Worm (Caenorhabditis elegans) whole organism, young adult: ENCODE measurements around the gene trd-1.

Source experiments
- F57A8.1 ChIP-seq: fragments of 200-800 bp; sonication (Bioruptor generic); optimal IDR thresholded peaks from 2 replicates; lab custom pipeline; 2018; ENCODE audit warnings: mild to moderate bottlenecking, missing genetic modification characterization, moderate library complexity, missing compliant biosample characterization
- ama-1 ChIP-seq, 3 experiments: fragments of 150-350 bp in 1 of 3; sonication (generic microtip) in 2 of 3; optimal IDR thresholded peaks; 2 replicates each; lab custom pipeline; 2014 to 2018; ENCODE audit warnings: missing biosample characterization in 2 of 3, missing genetic modification characterization in 2 of 3, missing genetic modification reagents in 2 of 3
- ceh-58 ChIP-seq: fragments of 200-800 bp; sonication (Bioruptor generic); IDR thresholded peaks from 2 replicates; pipeline ENCODE4 v1.3.6; 2022; ENCODE audit warnings: missing genetic modification characterization, missing compliant biosample characterization
- die-1 ChIP-seq: sonication (generic microtip); optimal IDR thresholded peaks from 2 replicates; lab custom pipeline; 2016; ENCODE audit warnings: missing genotype, mild to moderate bottlenecking, missing genetic modification characterization, missing compliant biosample characterization
- egl-18 ChIP-seq: fragments of 200-800 bp; sonication (Bioruptor generic); IDR thresholded peaks from 2 replicates; pipeline ENCODE4 v1.3.6; 2022; ENCODE audit warnings: missing genetic modification reagents, missing genetic modification characterization, missing compliant biosample characterization
- fkh-3 ChIP-seq: sonication (generic microtip); optimal IDR thresholded peaks from 2 replicates; lab custom pipeline; 2016; ENCODE audit warnings: mild to moderate bottlenecking, missing genetic modification characterization, missing compliant biosample characterization
- hrde-1 ChIP-seq: sonication (generic microtip); optimal IDR thresholded peaks from 2 replicates; lab custom pipeline; 2016; ENCODE audit warnings: missing genetic modification characterization, mild to moderate bottlenecking, missing compliant biosample characterization, moderate library complexity, missing genotype, missing genetic modification reagents, borderline replicate concordance
- hsf-1 ChIP-seq: fragments of 200-800 bp; sonication (Bioruptor generic); IDR thresholded peaks from 2 replicates; pipeline ENCODE4 v1.3.6; 2022; ENCODE audit warnings: missing genetic modification reagents, missing genetic modification characterization, missing compliant biosample characterization
- lag-1 ChIP-seq: fragments of 200-800 bp; sonication (Bioruptor generic); IDR thresholded peaks from 2 replicates; pipeline ENCODE4 v1.3.6; 2022; ENCODE audit warnings: missing genetic modification reagents, missing genetic modification characterization, missing compliant biosample characterization
- mcd-1 ChIP-seq: fragments of 200-800 bp; sonication (Bioruptor generic); IDR thresholded peaks from 2 replicates; pipeline ENCODE4 v1.3.6; 2022; ENCODE audit warnings: missing genetic modification reagents, missing genetic modification characterization, missing compliant biosample characterization
- mel-28 ChIP-seq: sonication (generic microtip); optimal IDR thresholded peaks from 2 replicates; lab custom pipeline; 2016; ENCODE audit warnings: borderline replicate concordance, mild to moderate bottlenecking, missing genetic modification characterization, missing compliant biosample characterization
- unc-62 ChIP-seq: fragments of 150-350 bp; optimal IDR thresholded peaks from 2 replicates; lab custom pipeline; 2014; ENCODE audit warnings: missing biosample characterization, missing genetic modification reagents, missing genetic modification characterization
- ztf-22 ChIP-seq: fragments of 200-800 bp; sonication (Bioruptor generic); optimal IDR thresholded peaks from 2 replicates; lab custom pipeline; 2018; ENCODE audit warnings: mild to moderate bottlenecking, missing genetic modification characterization, moderate library complexity, missing compliant biosample characterization

DNA sequence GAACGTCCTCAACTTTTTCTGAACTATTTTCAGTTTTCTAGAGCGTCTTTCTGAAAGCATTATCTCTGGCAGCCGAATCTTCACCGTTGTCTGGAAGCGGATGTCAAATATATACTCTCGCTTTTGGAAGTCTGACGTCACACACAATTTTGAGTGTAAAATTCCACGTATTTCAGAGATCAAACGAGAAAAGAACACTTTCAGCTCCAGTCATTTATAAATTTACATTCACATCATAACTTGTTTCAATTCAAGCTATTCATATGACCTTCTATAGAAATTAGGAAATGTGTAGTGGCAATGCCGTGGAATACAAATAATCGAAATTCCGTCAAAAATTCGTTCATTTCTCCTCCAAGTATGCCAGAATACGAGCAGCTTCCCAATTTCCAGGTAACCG is 20.4 kb upstream of the trd-1 start, which contains the start of gene F08F8.11:
- no peak for TF ChIP-seq unc-62 (GFP tag; lab: Kevin White, UChicago)
- no peak for TF ChIP-seq hsf-1 (GFP tag; lab: Robert Waterston, UW)
- no peak for TF ChIP-seq mel-28 (tag; lab: Kevin White, UChicago)
- no peak for TF ChIP-seq die-1 (tag; lab: Kevin White, UChicago)
- no peak for TF ChIP-seq ztf-22 (GFP tag; lab: Kevin White, UChicago)
- TF ChIP-seq fkh-3 (tag; lab: Kevin White, UChicago): no peak
- TF ChIP-seq hrde-1 (tag; lab: Kevin White, UChicago): no peak
- no peak for TF ChIP-seq egl-18 (GFP tag; lab: Robert Waterston, UW)
- no peak for TF ChIP-seq ama-1 (optimal IDR thresholded peaks at IDR 0.05; lab: Kevin White, UChicago)
- no peak for TF ChIP-seq ama-1 (GFP tag; optimal IDR thresholded peaks at IDR 0.05; lab: Kevin White, UChicago)
- TF ChIP-seq ceh-58 (GFP tag; lab: Robert Waterston, UW): no peak
- no peak for TF ChIP-seq lag-1 (GFP tag; lab: Robert Waterston, UW)
- TF ChIP-seq F57A8.1 (GFP tag; lab: Kevin White, UChicago): no peak
- no peak for TF ChIP-seq mcd-1 (GFP tag; lab: Robert Waterston, UW)
